Fruit fly (Drosophila melanogaster) whole organism, embryonic: ENCODE results near the gene SsRbeta.

ENCODE experiments used
- BEAF-32 ChIP-seq: fragments of 200-800 bp; sonication (Bioruptor generic); optimal IDR thresholded peaks from 3 replicates; lab custom pipeline; 2017; ENCODE audit warnings: missing biosample characterization, missing genetic modification characterization, mild to moderate bottlenecking, moderate library complexity, missing genetic modification reagents
- Blimp-1 ChIP-seq: fragments of 200-800 bp; sonication (Bioruptor generic); optimal IDR thresholded peaks from 3 replicates; lab custom pipeline; 2018; ENCODE audit warnings: missing biosample characterization, missing genetic modification characterization, mild to moderate bottlenecking, moderate library complexity, missing genetic modification reagents
- CG1024 ChIP-seq: fragments of 200-800 bp; sonication (Bioruptor generic); IDR thresholded peaks from 2 replicates; pipeline ENCODE4 v1.3.6; 2022; ENCODE audit warnings: missing biosample characterization, missing genetic modification characterization
- CG12769 ChIP-seq: fragments of 200-800 bp; sonication (Bioruptor generic); optimal IDR thresholded peaks from 2 replicates; lab custom pipeline; 2019; ENCODE audit warnings: missing biosample characterization, mild to moderate bottlenecking, missing genetic modification characterization, moderate library complexity
- CG14441 ChIP-seq: fragments of 200-800 bp; sonication (Bioruptor generic); IDR thresholded peaks from 2 replicates; pipeline ENCODE4 v1.3.6; 2022; ENCODE audit warnings: missing biosample characterization, missing genetic modification characterization
- CG15479 ChIP-seq: fragments of 200-800 bp; sonication (Bioruptor generic); optimal IDR thresholded peaks from 3 replicates; lab custom pipeline; 2019; ENCODE audit warnings: missing biosample characterization, mild to moderate bottlenecking, missing genetic modification characterization, moderate library complexity
- CG15601 ChIP-seq: fragments of 200-800 bp; sonication (Bioruptor generic); optimal IDR thresholded peaks from 3 replicates; lab custom pipeline; 2019; ENCODE audit warnings: missing biosample characterization, mild to moderate bottlenecking, missing genetic modification characterization, moderate library complexity
- CG16863 ChIP-seq: fragments of 200-800 bp; sonication (Bioruptor generic); optimal IDR thresholded peaks from 3 replicates; lab custom pipeline; 2016; ENCODE audit warnings: missing biosample characterization, missing genetic modification characterization
- CG18764 ChIP-seq: fragments of 200-800 bp; sonication (Bioruptor generic); optimal IDR thresholded peaks from 3 replicates; lab custom pipeline; 2016; ENCODE audit warnings: missing biosample characterization, missing genetic modification characterization
- CG2199 ChIP-seq: fragments of 200-800 bp; sonication (Bioruptor generic); IDR thresholded peaks from 3 replicates; pipeline ENCODE4 v1.3.6; 2022; ENCODE audit warnings: missing biosample characterization, missing genetic modification characterization
- CG31224 ChIP-seq: fragments of 200-800 bp; sonication (Bioruptor generic); IDR thresholded peaks from 2 replicates; pipeline ENCODE4 v1.3.6; 2022; ENCODE audit warnings: missing biosample characterization, missing genetic modification characterization
- CG31388 ChIP-seq: fragments of 200-800 bp; sonication (Bioruptor generic); optimal IDR thresholded peaks from 2 replicates; lab custom pipeline; 2016; ENCODE audit warnings: missing biosample characterization, missing genetic modification characterization
- CG31441 ChIP-seq: fragments of 200-800 bp; sonication (Bioruptor generic); IDR thresholded peaks from 2 replicates; pipeline ENCODE4 v1.3.6; 2022; ENCODE audit warnings: missing biosample characterization, missing genetic modification characterization
- CG34224 ChIP-seq: fragments of 200-800 bp; sonication (Bioruptor generic); IDR thresholded peaks from 3 replicates; pipeline ENCODE4 v1.3.6; 2022; ENCODE audit warnings: missing biosample characterization, missing genetic modification characterization; ENCODE audit not compliant: partially characterized antibody
- CG43689 ChIP-seq: fragments of 200-800 bp; sonication (Bioruptor generic); IDR thresholded peaks from 2 replicates; pipeline ENCODE4 v1.3.6; 2022; ENCODE audit warnings: missing biosample characterization, missing genetic modification characterization
- CG6254 ChIP-seq: fragments of 200-800 bp; sonication (Bioruptor generic); optimal IDR thresholded peaks from 3 replicates; lab custom pipeline; 2017; ENCODE audit warnings: mild to moderate bottlenecking, missing biosample characterization, missing genetic modification reagents, missing genetic modification characterization
- CG6272 ChIP-seq: fragments of 200-800 bp; sonication (Bioruptor generic); IDR thresholded peaks from 2 replicates; pipeline ENCODE4 v1.3.6; 2022; ENCODE audit warnings: missing biosample characterization, missing genetic modification characterization
- CG8765 ChIP-seq: fragments of 200-800 bp; sonication (Bioruptor generic); IDR thresholded peaks from 2 replicates; pipeline ENCODE4 v1.3.6; 2022; ENCODE audit warnings: missing biosample characterization, missing genetic modification characterization
- CG9437 ChIP-seq: fragments of 200-800 bp; sonication (Bioruptor generic); optimal IDR thresholded peaks from 2 replicates; lab custom pipeline; 2018; ENCODE audit warnings: missing biosample characterization, mild to moderate bottlenecking, missing genetic modification characterization
- Camta ChIP-seq: fragments of 200-800 bp; sonication (Bioruptor generic); optimal IDR thresholded peaks from 2 replicates; lab custom pipeline; 2016; ENCODE audit warnings: missing biosample characterization, missing genetic modification characterization
- Dbx ChIP-seq: fragments of 200-800 bp; sonication (Bioruptor generic); IDR thresholded peaks from 3 replicates; pipeline ENCODE4 v1.3.6; 2022; ENCODE audit warnings: missing biosample characterization, missing genetic modification characterization
- Fer3 ChIP-seq: fragments of 200-800 bp; sonication (Bioruptor generic); optimal IDR thresholded peaks from 2 replicates; lab custom pipeline; 2018; ENCODE audit warnings: missing biosample characterization, mild to moderate bottlenecking, missing genetic modification characterization, moderate library complexity
- HmgD ChIP-seq: fragments of 200-800 bp; sonication (Bioruptor generic); optimal IDR thresholded peaks from 3 replicates; lab custom pipeline; 2016; ENCODE audit warnings: missing biosample characterization, missing genetic modification characterization
- Max ChIP-seq: fragments of 200-800 bp; sonication (Bioruptor generic); optimal IDR thresholded peaks from 2 replicates; lab custom pipeline; 2016; ENCODE audit warnings: missing biosample characterization, mild to moderate bottlenecking, missing genetic modification characterization
- Meics ChIP-seq: fragments of 200-800 bp; sonication (Bioruptor generic); optimal IDR thresholded peaks from 2 replicates; lab custom pipeline; 2017; ENCODE audit warnings: missing biosample characterization, mild to moderate bottlenecking, missing genetic modification characterization
- Mrtf ChIP-seq: fragments of 200-800 bp; sonication (Bioruptor generic); IDR thresholded peaks from 3 replicates; pipeline ENCODE4 v1.3.6; 2022; ENCODE audit warnings: missing biosample characterization, missing genetic modification characterization
- NFAT ChIP-seq: fragments of 200-800 bp; sonication (Bioruptor generic); IDR thresholded peaks from 2 replicates; pipeline ENCODE4 v1.3.6; 2022; ENCODE audit warnings: missing biosample characterization, missing genetic modification characterization
- Oaz ChIP-seq: fragments of 200-800 bp; sonication (Bioruptor generic); IDR thresholded peaks from 2 replicates; pipeline ENCODE4 v1.3.6; 2022; ENCODE audit warnings: missing biosample characterization, missing genetic modification characterization
- Ptx1 ChIP-seq: fragments of 200-800 bp; sonication (Bioruptor generic); IDR thresholded peaks from 2 replicates; pipeline ENCODE4 v1.3.6; 2022; ENCODE audit warnings: missing biosample characterization, missing genetic modification characterization
- Spps ChIP-seq: fragments of 200-800 bp; sonication (Bioruptor generic); optimal IDR thresholded peaks from 2 replicates; lab custom pipeline; 2018; ENCODE audit warnings: missing biosample characterization, mild to moderate bottlenecking, missing genetic modification characterization
- Stat92E ChIP-seq, 3 experiments: fragments of >200 bp in 2 of 3; fragments of 200-800 bp in 1 of 3; sonication (Bioruptor generic) in 1 of 3; optimal IDR thresholded peaks; 2 replicates each; lab custom pipeline; 2017 to 2019; ENCODE audit warnings: missing biosample characterization in 3 of 3, missing genetic modification characterization in 3 of 3, mild to moderate bottlenecking in 1 of 3, moderate library complexity in 1 of 3
- Xbp1 ChIP-seq: fragments of 200-800 bp; sonication (Bioruptor generic); optimal IDR thresholded peaks from 3 replicates; lab custom pipeline; 2016; ENCODE audit warnings: missing biosample characterization, mild to moderate bottlenecking, missing genetic modification characterization
- btn ChIP-seq: fragments of 200-800 bp; sonication (Bioruptor generic); optimal IDR thresholded peaks from 2 replicates; lab custom pipeline; 2016; ENCODE audit warnings: missing biosample characterization, missing genetic modification characterization
- da ChIP-seq: fragments of 200-800 bp; sonication (Bioruptor generic); optimal IDR thresholded peaks from 2 replicates; lab custom pipeline; 2016; ENCODE audit warnings: missing biosample characterization, missing genetic modification characterization
- danr ChIP-seq: fragments of 200-800 bp; sonication (Bioruptor generic); IDR thresholded peaks from 2 replicates; pipeline ENCODE4 v1.3.6; 2022; ENCODE audit warnings: missing biosample characterization, missing genetic modification characterization
- eyg ChIP-seq: fragments of 200-800 bp; sonication (Bioruptor generic); optimal IDR thresholded peaks from 3 replicates; lab custom pipeline; 2016; ENCODE audit warnings: missing biosample characterization, missing genetic modification characterization
- fd102C ChIP-seq: fragments of 200-800 bp; sonication (Bioruptor generic); optimal IDR thresholded peaks from 2 replicates; lab custom pipeline; 2018; ENCODE audit warnings: missing biosample characterization, mild to moderate bottlenecking, missing genetic modification characterization, moderate library complexity
- lbe ChIP-seq: fragments of 200-800 bp; sonication (Bioruptor generic); optimal IDR thresholded peaks from 2 replicates; lab custom pipeline; 2016; ENCODE audit warnings: missing biosample characterization, mild to moderate bottlenecking, missing genetic modification characterization
- nau ChIP-seq: fragments of 200-800 bp; sonication (Bioruptor generic); optimal IDR thresholded peaks from 3 replicates; lab custom pipeline; 2017; ENCODE audit warnings: missing biosample characterization, mild to moderate bottlenecking, missing genetic modification characterization, missing genetic modification reagents
- otp ChIP-seq: fragments of 200-800 bp; sonication (Bioruptor generic); IDR thresholded peaks from 3 replicates; pipeline ENCODE4, ENCODE4 v1.3.6; 2022; ENCODE audit warnings: missing biosample characterization, missing genetic modification characterization
- pfk ChIP-seq: fragments of 200-800 bp; sonication (Bioruptor generic); optimal IDR thresholded peaks from 2 replicates; lab custom pipeline; 2018; ENCODE audit warnings: missing biosample characterization, mild to moderate bottlenecking, missing genetic modification characterization, moderate library complexity
- run ChIP-seq: fragments of 200-800 bp; sonication (Bioruptor generic); optimal IDR thresholded peaks from 3 replicates; lab custom pipeline; 2018; ENCODE audit warnings: missing biosample characterization, mild to moderate bottlenecking, missing genetic modification characterization
- sens-2 ChIP-seq: fragments of 200-800 bp; sonication (Bioruptor generic); IDR thresholded peaks from 2 replicates; pipeline ENCODE4 v1.3.6; 2022; ENCODE audit warnings: missing biosample characterization, missing genetic modification characterization
- slbo ChIP-seq: fragments of 200-800 bp; sonication (Bioruptor generic); IDR thresholded peaks from 2 replicates; pipeline ENCODE4 v1.3.6; 2022; ENCODE audit warnings: missing biosample characterization, missing genetic modification characterization
- tna ChIP-seq: fragments of 200-800 bp; sonication (Bioruptor generic); IDR thresholded peaks from 2 replicates; pipeline ENCODE4 v1.3.6; 2022; ENCODE audit warnings: missing biosample characterization, missing genetic modification characterization; ENCODE audit not compliant: partially characterized antibody
- unpg ChIP-seq: fragments of 200-800 bp; sonication (Bioruptor generic); optimal IDR thresholded peaks from 3 replicates; lab custom pipeline; 2018; ENCODE audit warnings: missing biosample characterization, mild to moderate bottlenecking, missing genetic modification characterization, moderate library complexity
- usp ChIP-seq: fragments of >200 bp; optimal IDR thresholded peaks from 2 replicates; lab custom pipeline; 2017; ENCODE audit warnings: missing biosample characterization, missing genetic modification characterization
- vnd ChIP-seq: fragments of 200-800 bp; sonication (Bioruptor generic); IDR thresholded peaks from 3 replicates; pipeline ENCODE4 v1.3.6; 2022; ENCODE audit warnings: missing biosample characterization, missing genetic modification characterization; ENCODE audit not compliant: partially characterized antibody
- zen ChIP-seq: fragments of 200-800 bp; sonication (Bioruptor generic); optimal IDR thresholded peaks from 3 replicates; lab custom pipeline; 2018; ENCODE audit warnings: missing biosample characterization, mild to moderate bottlenecking, missing genetic modification characterization, moderate library complexity

The SsRbeta gene

DNA sequence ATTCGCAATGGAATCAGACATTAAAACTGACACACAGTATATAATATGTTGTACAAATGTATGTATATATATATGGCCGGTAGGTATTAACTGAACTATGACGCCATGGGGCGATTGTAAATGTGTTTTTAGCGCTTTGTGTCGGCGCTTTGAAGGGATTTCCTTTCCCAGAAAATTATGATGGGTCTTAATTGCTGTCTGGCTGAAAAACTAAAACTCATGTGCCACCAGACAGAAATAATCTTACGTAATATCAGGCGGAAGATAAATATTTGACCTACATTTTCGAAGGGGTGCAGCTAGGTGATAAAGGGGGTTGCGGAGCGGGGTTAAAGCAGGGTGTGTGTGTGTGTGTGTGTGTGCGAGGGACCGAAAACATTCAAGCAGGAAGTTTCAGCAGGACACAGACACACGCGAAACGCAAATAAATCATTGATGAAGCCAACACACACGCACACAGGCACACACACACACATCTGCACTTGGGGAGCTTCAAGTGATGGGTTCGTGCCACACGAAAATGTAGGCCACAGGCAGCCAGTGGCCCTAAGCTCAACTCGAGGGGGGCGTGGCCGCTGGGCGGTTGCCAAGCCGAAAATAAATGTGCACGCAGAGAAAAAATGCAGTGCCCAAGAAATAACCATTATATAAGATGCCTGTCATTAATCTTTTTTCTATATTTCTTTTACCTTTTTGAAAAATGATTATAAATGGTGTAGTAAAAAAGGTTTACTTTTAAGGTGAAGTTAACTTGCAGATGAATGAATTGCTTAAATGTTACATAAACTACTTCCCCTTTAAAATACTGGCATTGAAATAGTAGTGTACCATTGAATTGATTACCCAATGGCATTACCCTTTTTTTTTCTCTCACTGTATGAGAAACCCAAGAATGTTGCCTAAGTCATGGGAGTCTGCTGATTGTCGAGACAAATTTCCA, 28.1 kb downstream of the SsRbeta start (continued):
- no peak for TF ChIP-seq CG34224 (GFP tag; lab: Robert Waterston, UW)
- no peak for TF ChIP-seq zen
- TF ChIP-seq sens-2 (GFP tag; lab: Robert Waterston, UW) = no peak
- peak; percentile 63 for TF ChIP-seq unpg (GFP tag; lab: Kevin White, UChicago)
- no peak for TF ChIP-seq CG8765 (GFP tag; lab: Robert Waterston, UW)
- no peak for TF ChIP-seq pfk
- peak; percentile 12 for TF ChIP-seq nau
- TF ChIP-seq Meics (GFP tag; lab: Kevin White, UChicago) = peak; percentile 56
- TF ChIP-seq danr (GFP tag; lab: Robert Waterston, UW) = no peak
- no peak for TF ChIP-seq Spps
- TF ChIP-seq Max = peak; percentile 12
- no peak for TF ChIP-seq NFAT (GFP tag; lab: Robert Waterston, UW)
- 0 out of 3 replicates have a peak, but pooled peaks have one; percentile 22 for TF ChIP-seq Dbx (GFP tag; lab: Robert Waterston, UW)
- peak; percentile 30 for TF ChIP-seq CG6254 (GFP tag; lab: Kevin White, UChicago)
- TF ChIP-seq Mrtf (GFP tag; lab: Robert Waterston, UW) = no peak
- TF ChIP-seq lbe = no peak
- TF ChIP-seq CG15601 (tag; lab: Kevin White, UChicago) = peak; percentile 4
- peak; percentile 39 for TF ChIP-seq Fer3 (tag; lab: Kevin White, UChicago)
- no peak for TF ChIP-seq vnd
- TF ChIP-seq HmgD (GFP tag; lab: Kevin White, UChicago) = no peak
- no peak for TF ChIP-seq eyg (GFP tag; lab: Kevin White, UChicago)
- no peak for TF ChIP-seq CG1024 (GFP tag; lab: Robert Waterston, UW)
- TF ChIP-seq BEAF-32 (GFP tag; lab: Kevin White, UChicago) = no peak
- TF ChIP-seq slbo = peak; percentile 68
- TF ChIP-seq da = no peak
- TF ChIP-seq fd102C (GFP tag; lab: Kevin White, UChicago) = no peak
- TF ChIP-seq Ptx1 = peak; percentile 61
- peak; percentile 60 for TF ChIP-seq Xbp1 (GFP tag; lab: Kevin White, UChicago)
- TF ChIP-seq CG15479 = no peak
- TF ChIP-seq Stat92E (GFP tag; optimal IDR thresholded peaks at IDR 0.05; lab: Kevin White, UChicago) = no peak
- peak; percentile 54 for TF ChIP-seq CG31441
- no peak for TF ChIP-seq CG12769 (tag; lab: Kevin White, UChicago)
- no peak for TF ChIP-seq CG43689 (GFP tag; lab: Robert Waterston, UW)
- peak; percentile 68 for TF ChIP-seq Blimp-1 (GFP tag; lab: Kevin White, UChicago)
- peak; percentile 45 for TF ChIP-seq CG9437 (GFP tag; lab: Kevin White, UChicago)
- TF ChIP-seq CG31388 (GFP tag; lab: Kevin White, UChicago) = no peak
- no peak for TF ChIP-seq CG2199 (GFP tag; lab: Robert Waterston, UW)
- no peak for TF ChIP-seq Oaz (GFP tag; lab: Robert Waterston, UW)
- TF ChIP-seq CG18764 (GFP tag; lab: Kevin White, UChicago) = peak; percentile 31
- TF ChIP-seq run = peak; percentile 53
- no peak for TF ChIP-seq CG6272
- TF ChIP-seq tna (GFP tag; lab: Robert Waterston, UW) = 0 out of 2 replicates have a peak, but pooled peaks have one; percentile 15
- TF ChIP-seq usp (GFP tag; lab: Kevin White, UChicago) = no peak
- peak; percentile 20 for TF ChIP-seq btn
- TF ChIP-seq otp (GFP tag; lab: Robert Waterston, UW) = no peak
- peak; percentile 49 for TF ChIP-seq Camta
- TF ChIP-seq CG14441 (GFP tag; lab: Robert Waterston, UW) = peak; percentile 59
- peak; percentile 48; the same call in 1 of the 2 replicates for TF ChIP-seq CG31224 (GFP tag; lab: Robert Waterston, UW)
- peak; percentile 35 for TF ChIP-seq CG16863 (GFP tag; lab: Kevin White, UChicago)
